Worm (Caenorhabditis elegans) whole organism, dauer: ENCODE results near the gene K06A9.3.

ENCODE experiments used
- unc-62 ChIP-seq: sonication (generic microtip); optimal IDR thresholded peaks from 2 replicates; lab custom pipeline; 2017; ENCODE audit warnings: missing biosample characterization, missing genetic modification reagents, missing genetic modification characterization

K06A9.3 gene

DNA sequence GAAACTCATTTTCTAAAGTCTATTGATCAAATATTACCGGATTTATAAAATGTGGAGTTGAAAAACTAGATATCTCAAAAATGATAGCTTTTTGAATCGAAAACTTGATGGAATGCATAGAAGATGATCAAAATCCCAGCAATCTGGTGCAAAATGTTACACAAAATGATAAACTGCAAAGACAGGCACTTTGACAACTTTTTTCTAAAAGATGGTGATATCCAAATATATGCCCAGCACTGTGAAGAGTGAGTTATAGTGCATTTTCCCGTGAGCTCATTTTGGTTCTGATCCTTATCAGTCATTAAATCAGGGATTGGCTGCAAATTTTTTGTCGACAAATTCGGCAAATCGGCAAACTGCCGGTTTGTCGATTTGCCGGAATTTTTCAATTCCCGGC is at the start of gene K06A9.3:
TSS of gene K06A9.3 (minus strand) at position 101 of the 400 bp plus-strand sequence.
- no peak for TF ChIP-seq unc-62

DNA sequence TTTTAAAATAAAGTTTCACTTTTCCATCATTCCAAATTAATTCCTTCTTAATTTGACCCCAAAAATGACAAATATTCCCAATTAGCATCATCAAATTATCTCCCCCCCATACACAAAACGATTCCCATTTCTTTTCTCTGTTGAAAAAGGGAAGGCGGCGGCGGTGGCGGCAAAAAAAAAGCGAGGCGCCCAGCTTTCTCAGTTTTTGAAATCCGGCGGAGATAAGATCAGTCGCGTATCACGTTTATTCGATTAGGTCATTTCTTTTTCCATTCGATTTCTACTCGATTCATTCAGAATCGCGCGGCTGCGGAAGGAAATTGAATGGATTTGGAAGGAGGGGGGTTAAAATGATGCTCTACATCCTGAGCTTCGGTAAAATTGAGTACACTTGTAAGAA is 48.8 kb upstream of the K06A9.3 start:
- TF ChIP-seq unc-62: no peak

DNA sequence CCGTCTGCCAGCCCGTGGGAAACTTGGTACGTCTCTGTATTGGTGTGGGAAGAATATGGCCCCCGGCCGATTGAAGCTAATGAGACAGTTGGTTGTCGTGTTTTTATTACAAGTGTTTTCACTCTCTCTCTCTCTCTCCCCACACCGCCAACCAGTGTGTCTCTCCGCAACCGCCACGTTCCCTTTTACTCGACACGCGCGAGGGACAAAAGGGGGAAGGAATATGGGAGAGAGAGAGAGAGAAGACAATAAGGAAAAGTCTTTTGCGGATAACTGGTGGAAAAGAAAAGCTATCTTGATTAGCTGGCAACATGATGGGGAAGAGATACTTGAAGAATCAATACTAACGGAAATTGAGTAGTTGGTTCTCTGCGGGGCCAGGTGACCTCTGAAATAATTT is 43.5 kb upstream of the K06A9.3 start:
- TF ChIP-seq unc-62: no peak

DNA sequence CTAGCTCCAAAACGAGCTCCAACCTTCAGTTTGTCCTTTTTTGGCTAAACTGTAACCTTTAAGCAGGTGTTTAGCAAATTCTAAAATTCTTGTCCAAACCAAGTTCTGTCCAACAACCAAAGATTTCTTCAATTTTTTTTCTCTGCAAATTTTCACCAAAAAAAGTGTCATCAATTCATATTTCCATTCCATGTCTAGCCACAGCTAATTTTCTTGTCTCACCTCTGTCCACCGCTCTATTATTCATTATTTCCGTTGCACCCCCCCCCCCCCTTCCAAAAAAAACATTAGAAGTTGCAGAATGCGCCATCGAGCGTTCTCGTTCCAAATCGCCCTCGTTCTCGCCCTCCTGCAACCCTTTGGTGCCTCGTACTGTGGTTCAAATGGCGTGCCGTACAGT is 41.2 kb upstream of the K06A9.3 start, which contains the start of gene wrt-9:
TSS of gene wrt-9 (plus strand) at position 301 of the 400 bp plus-strand sequence.
- no peak for TF ChIP-seq unc-62

DNA sequence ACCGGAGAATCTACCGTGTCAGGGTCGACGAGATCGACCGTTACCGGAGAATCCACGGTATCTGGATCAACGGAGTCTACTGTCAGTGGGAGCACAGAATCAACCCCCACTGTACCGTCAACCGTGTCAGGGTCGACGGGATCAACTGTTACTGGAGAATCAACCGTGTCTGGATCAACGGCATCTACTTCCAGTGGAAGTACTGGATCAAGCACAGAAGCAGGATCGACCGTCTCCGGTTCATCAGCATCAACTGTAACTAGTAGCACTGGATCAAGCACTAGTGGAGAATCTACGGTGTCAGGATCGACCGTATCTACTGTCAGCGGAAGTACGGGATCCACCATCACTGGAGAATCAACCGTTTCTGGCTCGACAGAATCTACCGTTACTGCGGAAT is 36.8 kb upstream of the K06A9.3 start, which contains the start of gene H02F09.2:
TSS of gene H02F09.2 (plus strand) at position 301 of the 400 bp plus-strand sequence.
- TF ChIP-seq unc-62: no peak

DNA sequence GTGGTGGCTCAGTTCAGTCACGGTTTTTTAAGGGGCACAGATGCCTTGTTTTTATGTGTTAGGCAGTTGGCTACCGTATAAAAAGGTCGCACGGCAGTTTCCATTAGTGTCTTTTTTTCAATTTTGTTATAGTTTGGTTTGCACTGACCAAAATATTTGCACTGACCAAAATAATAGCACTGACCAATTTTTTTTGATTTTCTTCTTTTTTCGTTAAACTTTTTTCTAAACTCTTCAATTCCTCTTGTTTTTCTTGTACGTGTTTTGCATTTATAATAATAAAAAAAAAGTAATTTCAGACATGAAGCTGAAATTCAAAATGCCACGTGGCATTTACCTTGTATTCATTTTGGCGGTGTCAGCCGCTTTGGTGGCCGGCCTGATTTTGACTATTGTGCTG is 33.2 kb upstream of the K06A9.3 start, which contains the start of gene H02F09.3:
TSS of gene H02F09.3 (plus strand) at position 301 of the 400 bp plus-strand sequence.
- no peak for TF ChIP-seq unc-62

DNA sequence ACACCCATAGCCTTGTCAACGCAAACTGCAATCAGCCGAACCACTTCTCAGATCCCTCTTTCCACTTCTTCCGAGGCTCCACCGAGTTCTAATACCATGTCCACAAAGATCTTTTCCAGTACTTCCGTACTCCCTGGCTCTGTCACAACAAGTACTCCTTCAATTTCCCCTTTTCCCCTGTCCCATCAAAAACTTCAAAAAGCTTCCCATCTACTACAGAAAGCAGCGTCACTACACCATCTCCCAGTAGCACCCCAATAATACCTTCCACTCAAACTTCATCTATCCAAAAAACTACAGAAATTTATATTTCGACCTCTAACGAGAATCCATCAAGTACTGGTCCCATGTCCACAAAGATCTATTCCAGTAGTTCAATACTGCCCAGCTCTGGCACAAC is 21.8 kb upstream of the K06A9.3 start:
- TF ChIP-seq unc-62: no peak

DNA sequence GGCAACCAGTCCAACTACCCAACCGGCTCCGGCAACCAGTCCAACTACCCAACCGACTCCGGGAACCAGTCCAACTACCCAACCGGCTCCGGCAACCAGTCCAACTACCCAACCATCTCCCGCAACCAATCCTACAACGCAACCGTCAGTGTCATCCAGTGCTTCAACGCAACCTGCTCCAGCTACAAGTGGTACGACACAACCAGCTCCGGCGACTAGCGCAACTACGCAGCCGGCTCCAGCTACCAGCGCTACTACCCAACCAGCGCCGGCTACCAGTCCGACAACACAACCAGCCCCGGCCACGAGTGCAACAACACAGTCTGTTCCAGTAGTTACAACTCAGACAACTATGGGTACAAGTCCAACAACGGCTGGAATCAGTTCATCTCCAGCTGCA is 13.9 kb upstream of the K06A9.3 start:
- no peak for TF ChIP-seq unc-62

DNA sequence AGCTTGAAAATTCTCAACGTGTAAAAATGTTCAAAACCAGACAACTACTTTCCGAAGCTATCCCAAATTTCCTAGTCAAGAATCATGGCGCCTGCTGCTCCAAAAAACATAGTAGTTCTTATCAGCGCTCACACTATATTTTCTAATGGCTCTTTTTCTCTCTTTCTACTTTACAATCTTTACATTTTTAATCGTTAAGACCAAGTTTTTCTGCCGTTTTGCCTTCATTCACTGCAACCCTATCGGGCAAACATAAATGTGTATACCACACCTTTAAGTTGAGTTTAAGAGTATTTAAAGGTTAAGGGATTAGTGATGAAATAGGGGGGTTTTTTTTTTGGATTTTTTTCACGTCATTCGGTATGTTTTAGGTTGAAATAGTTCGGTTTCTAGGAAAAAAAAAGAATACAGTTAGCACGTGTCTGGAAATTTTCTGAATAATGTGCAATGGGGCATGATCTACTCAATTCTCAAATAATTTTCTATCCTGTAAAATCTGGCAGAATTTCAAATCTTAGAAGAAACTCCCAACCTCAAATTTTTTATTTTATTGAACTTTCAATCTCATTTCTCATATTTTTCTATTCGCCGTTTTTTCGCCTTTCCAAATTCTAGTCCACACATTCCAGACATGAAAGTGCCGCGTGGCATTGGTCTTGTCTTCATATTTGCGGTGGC is 11.9 kb upstream of the K06A9.3 start, which contains the start of gene K06A9.1:
TSS of gene K06A9.1 (plus strand) at position 628 of the 678 bp plus-strand sequence.
- TF ChIP-seq unc-62: no peak

DNA sequence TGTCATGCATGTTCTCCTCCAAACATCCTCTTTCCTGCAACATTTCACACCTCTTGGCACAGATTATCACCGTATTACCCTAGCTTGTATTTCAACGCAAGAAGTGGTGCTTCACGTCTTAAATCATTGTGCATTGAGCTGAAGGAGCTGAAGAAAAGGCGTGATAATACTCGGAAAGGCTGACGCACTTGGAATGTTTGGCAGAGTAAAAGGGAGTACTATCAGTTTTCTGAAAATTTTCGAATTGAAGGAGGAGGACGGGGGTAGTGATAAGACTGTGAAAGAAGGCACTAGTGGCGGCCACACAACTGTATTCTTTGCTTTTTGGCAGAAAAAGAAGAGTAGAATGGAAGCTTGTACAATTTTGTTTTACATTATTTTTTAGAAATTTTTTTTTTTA is 8.3 kb upstream of the K06A9.3 start:
- TF ChIP-seq unc-62: no peak

DNA sequence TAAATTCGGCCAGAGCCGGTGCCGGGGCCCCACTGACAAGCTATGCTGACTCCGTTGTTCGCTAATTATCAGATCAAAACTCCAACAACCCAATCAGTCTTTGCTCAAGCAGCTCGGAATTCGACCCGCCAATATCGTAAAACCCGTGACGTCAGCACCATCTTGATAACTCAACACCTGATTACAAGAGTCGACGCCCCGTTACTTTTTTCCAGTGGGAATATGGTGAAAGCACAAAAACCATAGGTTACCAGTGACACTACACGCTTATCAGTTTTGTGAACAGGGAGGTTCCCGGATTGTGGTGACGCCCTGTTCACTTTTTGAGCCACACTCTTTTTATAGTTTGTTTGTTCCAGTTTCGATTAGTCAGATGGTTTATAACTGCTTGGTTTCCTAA is 5.9 kb upstream of the K06A9.3 start:
- no peak for TF ChIP-seq unc-62

DNA sequence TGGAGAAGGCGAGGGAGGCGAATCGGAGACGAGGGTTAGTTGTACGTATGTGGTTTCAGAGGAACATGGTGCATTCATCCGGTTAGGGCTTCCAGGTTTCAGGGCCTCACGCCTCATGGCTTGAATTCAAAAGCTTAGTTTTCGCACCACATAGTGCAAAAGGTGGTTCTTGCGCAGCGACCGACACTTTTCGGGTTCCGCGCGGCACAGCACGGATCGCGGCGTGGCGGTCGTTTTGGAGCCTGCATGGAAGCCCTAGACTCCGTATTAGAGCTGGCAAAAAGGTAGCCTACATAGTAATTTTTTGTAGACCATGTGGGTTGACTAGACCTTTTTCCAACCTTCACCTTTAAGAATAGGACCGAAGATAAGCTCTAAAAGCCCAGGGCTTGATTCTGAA is 3.7 kb upstream of the K06A9.3 start:
- TF ChIP-seq unc-62: no peak

DNA sequence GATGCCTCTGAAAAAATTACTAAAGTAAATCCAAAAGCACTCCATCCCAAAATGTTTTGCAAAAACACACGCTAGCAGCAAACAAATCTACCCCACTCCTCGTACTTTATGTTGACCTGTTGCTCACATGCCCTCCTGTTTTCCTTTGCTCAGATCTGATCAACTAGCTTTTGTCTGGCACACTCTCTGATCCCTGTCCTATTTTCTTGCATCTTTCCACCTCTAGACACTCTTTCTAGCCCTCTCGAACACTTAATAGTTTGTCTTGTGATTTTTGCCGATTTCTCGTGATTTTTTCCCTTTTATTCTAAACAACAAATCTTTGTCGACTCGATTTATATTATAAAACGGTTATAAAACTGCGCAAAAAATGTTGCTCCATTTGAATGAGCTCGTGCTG is 977 bp upstream of the K06A9.3 start, which contains the start of gene K06A9.2:
TSS of gene K06A9.2 (plus strand) at position 229 of the 400 bp plus-strand sequence.
- no peak for TF ChIP-seq unc-62

DNA sequence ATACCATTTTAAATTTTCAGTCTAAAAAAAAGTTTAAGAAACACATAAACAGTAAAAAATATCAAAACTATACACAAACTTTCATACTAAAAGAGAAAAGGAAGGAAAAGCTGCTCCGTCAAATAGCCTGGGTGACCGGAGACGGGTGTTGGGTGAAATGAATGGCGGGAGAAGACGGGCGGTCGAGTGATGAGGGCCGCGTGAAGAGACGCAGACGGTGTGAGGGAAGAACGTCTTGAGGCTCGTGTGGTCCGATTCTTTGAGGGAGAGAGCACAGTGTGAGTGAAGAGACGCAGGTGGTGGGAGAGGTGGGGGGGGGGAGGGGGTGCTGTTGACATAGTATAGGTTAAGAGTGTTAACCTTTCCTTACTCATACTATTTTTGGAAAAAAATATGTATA is 6.1 kb downstream of the K06A9.3 start:
- no peak for TF ChIP-seq unc-62

DNA sequence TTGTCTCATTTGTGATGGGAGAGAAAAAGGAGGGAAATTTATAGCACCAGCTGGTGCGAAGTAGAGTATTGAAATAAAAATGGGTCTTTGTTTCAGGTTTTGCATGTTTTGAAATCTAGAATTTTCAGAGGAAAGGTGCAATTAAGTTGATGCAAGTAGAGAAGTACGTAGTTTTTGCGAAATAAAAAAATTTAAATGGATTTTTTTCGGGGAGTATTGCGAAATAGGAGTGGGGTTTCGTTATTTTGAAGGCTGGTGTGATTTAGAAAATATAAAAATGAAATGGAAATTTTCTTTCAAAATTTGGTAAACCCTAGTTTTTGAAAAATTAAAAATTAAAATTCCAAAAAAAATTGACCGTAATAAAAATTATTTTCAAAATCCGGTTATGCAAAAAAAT is 7.1 kb downstream of the K06A9.3 start:
- TF ChIP-seq unc-62: no peak

DNA sequence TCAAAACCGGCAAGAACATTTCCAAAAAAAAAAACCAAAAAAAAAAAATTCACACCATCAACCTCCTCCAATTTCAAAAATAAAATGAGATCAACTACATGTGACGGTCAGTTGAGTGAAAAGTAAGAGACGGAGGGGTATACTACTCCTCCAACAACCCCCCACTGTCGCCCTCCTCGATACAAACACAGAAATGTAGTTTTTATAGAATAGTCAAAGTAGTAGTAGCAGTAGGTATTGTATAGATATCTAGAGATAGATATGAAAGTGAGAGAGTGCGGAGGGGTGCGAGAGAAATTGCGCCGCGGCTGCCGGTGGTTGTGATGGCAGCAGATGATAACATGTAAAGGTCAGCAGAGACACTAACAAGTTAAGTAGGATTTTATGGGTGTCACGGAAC is 7.8 kb downstream of the K06A9.3 start:
- TF ChIP-seq unc-62: no peak

DNA sequence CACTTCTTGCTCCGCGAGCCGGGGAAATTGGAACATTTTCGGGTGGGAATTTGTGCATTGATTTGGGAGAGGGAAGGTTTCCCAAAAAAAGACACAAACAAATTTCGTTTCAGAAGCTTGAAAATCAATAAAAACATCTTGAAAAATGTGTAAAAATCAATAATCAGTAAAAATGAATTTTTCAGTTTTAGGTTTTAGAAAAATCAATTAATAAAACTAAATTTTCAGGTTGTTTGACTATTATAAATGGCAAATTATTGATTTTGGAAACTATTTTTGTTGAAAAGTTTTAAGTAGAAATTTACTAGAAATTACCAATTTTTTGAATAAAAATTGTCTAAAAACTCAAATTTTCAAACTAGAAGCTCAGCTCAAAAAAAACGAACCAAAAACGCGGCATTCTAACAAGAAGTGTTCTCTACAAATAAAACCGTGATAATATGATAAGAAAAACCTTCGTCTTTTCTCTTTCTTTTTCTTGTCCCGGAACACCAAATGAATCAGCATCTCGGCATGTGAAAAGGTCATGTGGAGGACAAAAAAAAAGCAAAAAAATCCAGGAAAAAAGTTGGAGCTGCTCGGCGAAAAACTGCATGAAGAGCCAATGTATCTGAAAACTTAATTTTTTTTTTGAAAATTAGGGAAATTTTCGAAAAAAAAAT is 9.5 kb downstream of the K06A9.3 start:
- TF ChIP-seq unc-62: no peak

DNA sequence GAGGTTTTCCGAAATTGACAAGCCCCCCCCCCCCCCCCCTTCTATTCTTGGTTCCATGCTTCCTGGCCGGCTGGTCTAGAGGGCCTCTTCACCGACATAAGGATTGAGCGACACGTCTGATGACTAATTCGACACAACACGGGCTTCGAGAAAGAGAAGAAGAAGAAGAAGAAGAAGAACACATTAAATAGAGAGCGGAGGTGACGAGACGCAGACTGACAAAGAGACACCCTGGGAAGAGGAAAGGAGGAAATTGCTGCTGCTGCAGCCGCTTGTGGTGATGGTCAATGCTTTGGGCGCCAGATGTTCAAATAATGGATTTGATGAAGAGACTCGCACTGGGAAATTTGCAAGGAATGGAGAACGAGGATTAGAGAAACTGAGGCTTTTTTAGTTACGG is 10.6 kb downstream of the K06A9.3 start:
- no peak for TF ChIP-seq unc-62
